Worm (Caenorhabditis elegans) whole organism, L3 larva: ENCODE measurements around the gene B0361.3.

ENCODE experiments used
- aly-2 ChIP-seq: fragments of 150-350 bp; optimal IDR thresholded peaks from 2 replicates; lab custom pipeline; 2014; ENCODE audit warnings: missing biosample characterization, missing genetic modification characterization
- ceh-16 ChIP-seq: sonication (generic microtip); optimal IDR thresholded peaks from 2 replicates; lab custom pipeline; 2017; ENCODE audit warnings: missing biosample characterization, missing genetic modification characterization
- ceh-9 ChIP-seq: sonication (generic microtip); optimal IDR thresholded peaks from 2 replicates; lab custom pipeline; 2018; ENCODE audit warnings: missing biosample characterization, missing genetic modification characterization
- elt-3 ChIP-seq, 3 experiments: fragments of 150-350 bp in 1 of 3; sonication (generic microtip) in 2 of 3; optimal IDR thresholded peaks; 2 replicates in 2 of 3; 4 replicates in 1 of 3; lab custom pipeline; 2014 to 2017; ENCODE audit warnings: missing biosample characterization in 3 of 3, missing genetic modification characterization in 3 of 3
- fkh-2 ChIP-seq: fragments of 150-350 bp; optimal IDR thresholded peaks from 2 replicates; lab custom pipeline; 2014; ENCODE audit warnings: missing biosample characterization, missing genetic modification reagents, missing genetic modification characterization
- hmg-11 ChIP-seq: sonication (generic microtip); optimal IDR thresholded peaks from 2 replicates; lab custom pipeline; 2016; ENCODE audit warnings: missing genetic modification characterization, missing compliant biosample characterization
- jun-1 ChIP-seq: fragments of 150-350 bp; optimal IDR thresholded peaks from 2 replicates; lab custom pipeline; 2014; ENCODE audit warnings: missing biosample characterization, missing genetic modification reagents, missing genetic modification characterization
- nhr-11 ChIP-seq: fragments of 150-350 bp; optimal IDR thresholded peaks from 2 replicates; lab custom pipeline; 2014; ENCODE audit warnings: missing biosample characterization, missing genetic modification characterization
- nhr-28 ChIP-seq: fragments of 150-350 bp; optimal IDR thresholded peaks from 2 replicates; lab custom pipeline; 2014; ENCODE audit warnings: missing biosample characterization, missing genetic modification characterization
- skn-1 ChIP-seq: fragments of 150-350 bp; optimal IDR thresholded peaks from 2 replicates; lab custom pipeline; 2014; ENCODE audit warnings: missing biosample characterization, missing genetic modification characterization
- unc-62 ChIP-seq: fragments of 150-350 bp; sonication (generic microtip); optimal IDR thresholded peaks from 4 replicates; lab custom pipeline; 2014; ENCODE audit warnings: missing biosample characterization, missing genetic modification reagents, missing genetic modification characterization
- ztf-11 ChIP-seq: fragments of 150-350 bp; optimal IDR thresholded peaks from 2 replicates; lab custom pipeline; 2014; ENCODE audit warnings: missing biosample characterization, missing genetic modification characterization

ce11 chrIII:7298045-7298444 lies 16.8 kb downstream of the B0361.3 start:
- no peak for TF ChIP-seq ztf-11 (tag; lab: Kevin White, UChicago)
- no peak for TF ChIP-seq jun-1 (tag; lab: Kevin White, UChicago)
- TF ChIP-seq nhr-11: no peak
- TF ChIP-seq nhr-28 (tag; lab: Kevin White, UChicago): no peak
- TF ChIP-seq hmg-11 (tag; lab: Kevin White, UChicago): no peak
- TF ChIP-seq fkh-2 (tag; lab: Kevin White, UChicago): no peak
- no peak for TF ChIP-seq ceh-16 (tag; lab: Kevin White, UChicago)
- no peak for TF ChIP-seq skn-1
- TF ChIP-seq elt-3 (tag; optimal IDR thresholded peaks at IDR 0.05; lab: Kevin White, UChicago): no peak
- no peak for TF ChIP-seq aly-2 (tag; lab: Kevin White, UChicago)
- TF ChIP-seq ceh-9: no peak
- TF ChIP-seq unc-62: no peak
